Worm (Caenorhabditis elegans) whole organism, mixed stage, embryonic: ENCODE data around the gene C17G10.13.
"Not testable (repeated sequence)": the region's sequence is repeated elsewhere in the genome, so short reads cannot be mapped to it uniquely, and the experiment has no call there.

Source experiments
- M03D4.4 ChIP-seq: sonication (generic microtip); optimal IDR thresholded peaks from 2 replicates; lab custom pipeline; 2017; ENCODE audit warnings: mild to moderate bottlenecking, missing genetic modification characterization, missing compliant biosample characterization
- bed-3 ChIP-seq: fragments of 200-800 bp; sonication (Bioruptor generic); optimal IDR thresholded peaks from 3 replicates; lab custom pipeline; 2018; ENCODE audit warnings: mild to moderate bottlenecking, missing genetic modification characterization, moderate library complexity, missing compliant biosample characterization
- blmp-1 ChIP-seq: fragments of 150-350 bp; optimal IDR thresholded peaks from 2 replicates; lab custom pipeline; 2014; ENCODE audit warnings: missing biosample characterization, missing genetic modification characterization
- ceh-83 ChIP-seq: fragments of 200-800 bp; sonication (Bioruptor generic); optimal IDR thresholded peaks from 2 replicates; lab custom pipeline; 2018; ENCODE audit warnings: mild to moderate bottlenecking, missing genetic modification characterization, missing compliant biosample characterization
- ces-1 ChIP-seq: fragments of 150-350 bp; optimal IDR thresholded peaks from 2 replicates; lab custom pipeline; 2014; ENCODE audit warnings: missing biosample characterization, missing genetic modification reagents, missing genetic modification characterization
- cnd-1 ChIP-seq: fragments of 200-800 bp; sonication (Bioruptor generic); optimal IDR thresholded peaks from 2 replicates; lab custom pipeline; 2018; ENCODE audit warnings: mild to moderate bottlenecking, missing genetic modification characterization, missing compliant biosample characterization
- drap-1 ChIP-seq: fragments of 200-800 bp; sonication (Bioruptor generic); optimal IDR thresholded peaks from 3 replicates; lab custom pipeline; 2018; ENCODE audit warnings: mild to moderate bottlenecking, missing genetic modification characterization, missing compliant biosample characterization
- elt-1 ChIP-seq: sonication (generic microtip); optimal IDR thresholded peaks from 2 replicates; lab custom pipeline; 2017; ENCODE audit warnings: missing genetic modification characterization, mild to moderate bottlenecking, missing compliant biosample characterization, antibody characterized with exemption, moderate library complexity, borderline replicate concordance; ENCODE audit not compliant: insufficient read depth
- elt-3 ChIP-seq: fragments of 150-350 bp; optimal IDR thresholded peaks from 2 replicates; lab custom pipeline; 2014; ENCODE audit warnings: missing biosample characterization, missing genetic modification characterization
- flh-1 ChIP-seq: fragments of 200-800 bp; sonication (Bioruptor generic); optimal IDR thresholded peaks from 2 replicates; lab custom pipeline; 2018; ENCODE audit warnings: mild to moderate bottlenecking, missing genetic modification characterization, moderate library complexity, missing compliant biosample characterization
- ham-2 ChIP-seq: fragments of 200-800 bp; sonication (Bioruptor generic); optimal IDR thresholded peaks from 2 replicates; lab custom pipeline; 2018; ENCODE audit warnings: mild to moderate bottlenecking, missing genetic modification characterization, missing compliant biosample characterization
- hlh-1 ChIP-seq: fragments of 150-350 bp; optimal IDR thresholded peaks from 2 replicates; lab custom pipeline; 2014; ENCODE audit warnings: missing biosample characterization, missing genetic modification reagents, missing genetic modification characterization
- lin-13 ChIP-seq: fragments of 150-350 bp; optimal IDR thresholded peaks from 2 replicates; lab custom pipeline; 2014; ENCODE audit warnings: missing biosample characterization, missing genetic modification characterization
- lin-32 ChIP-seq: fragments of 200-800 bp; sonication (Bioruptor generic); optimal IDR thresholded peaks from 2 replicates; lab custom pipeline; 2018; ENCODE audit warnings: mild to moderate bottlenecking, missing genetic modification characterization, missing compliant biosample characterization
- lsy-2 ChIP-seq: fragments of 150-350 bp; optimal IDR thresholded peaks from 2 replicates; lab custom pipeline; 2014; ENCODE audit warnings: missing biosample characterization, missing genetic modification characterization
- mep-1 ChIP-seq: fragments of 150-350 bp; optimal IDR thresholded peaks from 2 replicates; lab custom pipeline; 2017; ENCODE audit warnings: missing biosample characterization, missing genetic modification reagents, missing genetic modification characterization, inconsistent platforms
- nhr-12 ChIP-seq: fragments of 150-350 bp; optimal IDR thresholded peaks from 2 replicates; lab custom pipeline; 2014; ENCODE audit warnings: missing biosample characterization, missing genetic modification characterization
- nhr-2 ChIP-seq: fragments of 150-350 bp; optimal IDR thresholded peaks from 2 replicates; lab custom pipeline; 2014; ENCODE audit warnings: missing biosample characterization, missing genetic modification characterization
- nhr-237 ChIP-seq: fragments of 150-350 bp; optimal IDR thresholded peaks from 2 replicates; lab custom pipeline; 2014; ENCODE audit warnings: missing biosample characterization, missing genetic modification characterization
- nhr-28 ChIP-seq: fragments of 150-350 bp; optimal IDR thresholded peaks from 2 replicates; lab custom pipeline; 2014; ENCODE audit warnings: missing biosample characterization, missing genetic modification characterization
- nhr-76 ChIP-seq: sonication (generic microtip); optimal IDR thresholded peaks from 2 replicates; lab custom pipeline; 2017; ENCODE audit warnings: missing biosample characterization, missing genetic modification characterization
- pha-4 ChIP-seq: fragments of 150-350 bp; optimal IDR thresholded peaks from 2 replicates; lab custom pipeline; 2018; ENCODE audit warnings: missing biosample characterization, missing genetic modification reagents, missing genetic modification characterization
- sem-2 ChIP-seq: fragments of 200-800 bp; sonication (Bioruptor generic); optimal IDR thresholded peaks from 2 replicates; lab custom pipeline; 2018; ENCODE audit warnings: mild to moderate bottlenecking, missing genetic modification characterization, missing compliant biosample characterization
- snpc-4 ChIP-seq: fragments of 150-350 bp; optimal IDR thresholded peaks from 2 replicates; lab custom pipeline; 2014; ENCODE audit warnings: missing biosample characterization, missing genetic modification characterization
- sptf-1 ChIP-seq: sonication (generic microtip); optimal IDR thresholded peaks from 2 replicates; lab custom pipeline; 2017; ENCODE audit warnings: mild to moderate bottlenecking, missing genetic modification characterization, moderate library complexity, missing compliant biosample characterization
- tbx-8 ChIP-seq: fragments of 200-800 bp; sonication (Bioruptor generic); optimal IDR thresholded peaks from 2 replicates; lab custom pipeline; 2018; ENCODE audit warnings: mild to moderate bottlenecking, missing genetic modification characterization, moderate library complexity, missing compliant biosample characterization
- unc-39 ChIP-seq: fragments of 150-350 bp; optimal IDR thresholded peaks from 2 replicates; lab custom pipeline; 2014; ENCODE audit warnings: missing biosample characterization, missing genetic modification characterization
- unc-62 ChIP-seq: fragments of 150-350 bp; optimal IDR thresholded peaks from 2 replicates; lab custom pipeline; 2014; ENCODE audit warnings: missing biosample characterization, missing genetic modification reagents, missing genetic modification characterization
- zip-8 ChIP-seq: fragments of 150-350 bp; optimal IDR thresholded peaks from 2 replicates; lab custom pipeline; 2014; ENCODE audit warnings: missing biosample characterization, missing genetic modification characterization
- ztf-11 ChIP-seq: fragments of 150-350 bp; optimal IDR thresholded peaks from 2 replicates; lab custom pipeline; 2014; ENCODE audit warnings: missing biosample characterization, missing genetic modification characterization

C17G10.13 gene

DNA sequence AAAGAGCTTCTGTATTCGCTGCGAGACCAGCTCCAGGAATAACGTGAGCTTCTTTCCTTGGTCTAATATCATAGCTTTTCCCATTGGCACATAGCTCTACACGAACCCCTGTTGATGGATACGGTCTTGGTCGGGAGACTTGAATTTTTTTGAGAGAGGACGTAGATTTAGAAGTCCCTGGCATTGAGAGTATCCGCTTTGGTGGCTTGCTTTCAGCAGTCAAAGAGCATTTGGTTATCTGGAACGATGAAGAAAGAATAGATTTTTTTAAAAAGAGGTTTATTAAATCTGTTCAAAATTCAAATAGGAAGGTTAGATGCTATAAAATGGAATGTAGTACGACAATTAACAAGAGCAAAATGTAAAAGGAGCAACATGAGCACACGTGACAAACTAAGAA lies at the start of gene C17G10.13:
Gene C17G10.13 (minus strand): TSS at position 101 of the 400 bp plus-strand sequence.
- TF ChIP-seq nhr-76 (tag; lab: Kevin White, UChicago), result no peak
- no peak for TF ChIP-seq ztf-11 (tag; lab: Kevin White, UChicago)
- no peak for TF ChIP-seq ceh-83 (GFP tag; lab: Kevin White, UChicago)
- TF ChIP-seq ces-1 (GFP tag; lab: Kevin White, UChicago), result no peak
- no peak for TF ChIP-seq nhr-12
- no peak for TF ChIP-seq mep-1
- no peak for TF ChIP-seq sptf-1 (tag; lab: Kevin White, UChicago)

DNA sequence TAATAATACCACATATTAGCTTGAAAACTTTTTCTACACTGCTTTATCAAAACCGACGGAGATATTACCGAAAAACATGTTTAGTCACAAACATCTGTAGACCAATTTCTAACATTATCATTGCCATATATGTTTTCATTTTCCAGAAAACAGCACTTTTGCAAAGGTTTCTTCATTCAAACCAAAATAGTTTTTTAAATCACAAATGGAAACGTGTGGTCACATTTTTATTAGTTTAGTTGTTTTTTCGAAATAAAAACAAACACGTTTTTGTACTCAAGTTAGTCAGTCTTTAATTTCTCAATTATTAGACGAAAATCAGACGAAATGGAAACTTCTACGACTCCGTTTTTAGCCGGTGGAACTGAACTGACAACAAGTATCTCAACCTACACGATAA lies 48.5 kb upstream of the C17G10.13 start, which contains the start of gene F59E12.3:
Gene F59E12.3 (plus strand): TSS at position 301 of the 400 bp plus-strand sequence.
- no peak for TF ChIP-seq lin-32 (GFP tag; lab: Kevin White, UChicago)
- TF ChIP-seq blmp-1 (tag; lab: Kevin White, UChicago), result no peak
- TF ChIP-seq ceh-83 (GFP tag; lab: Kevin White, UChicago), result no peak
- TF ChIP-seq nhr-237 (tag; lab: Kevin White, UChicago), result no peak
- no peak for TF ChIP-seq drap-1 (GFP tag; lab: Kevin White, UChicago)
- no peak for TF ChIP-seq pha-4 (tag; lab: Kevin White, UChicago)
- TF ChIP-seq hlh-1 (tag; lab: Kevin White, UChicago), result no peak
- no peak for TF ChIP-seq mep-1
- TF ChIP-seq zip-8 (tag; lab: Kevin White, UChicago), result no peak
- TF ChIP-seq lsy-2 (tag; lab: Kevin White, UChicago), result no peak
- no peak for TF ChIP-seq lin-13
- TF ChIP-seq nhr-76 (tag; lab: Kevin White, UChicago), result no peak
- TF ChIP-seq sem-2, result no peak
- TF ChIP-seq cnd-1 (tag; lab: Kevin White, UChicago), result no peak
- TF ChIP-seq flh-1 (GFP tag; lab: Kevin White, UChicago), result no peak
- TF ChIP-seq unc-39 (tag; lab: Kevin White, UChicago), result no peak
- no peak for TF ChIP-seq ztf-11 (tag; lab: Kevin White, UChicago)
- TF ChIP-seq nhr-2, result no peak
- TF ChIP-seq elt-3 (tag; lab: Kevin White, UChicago), result no peak

DNA sequence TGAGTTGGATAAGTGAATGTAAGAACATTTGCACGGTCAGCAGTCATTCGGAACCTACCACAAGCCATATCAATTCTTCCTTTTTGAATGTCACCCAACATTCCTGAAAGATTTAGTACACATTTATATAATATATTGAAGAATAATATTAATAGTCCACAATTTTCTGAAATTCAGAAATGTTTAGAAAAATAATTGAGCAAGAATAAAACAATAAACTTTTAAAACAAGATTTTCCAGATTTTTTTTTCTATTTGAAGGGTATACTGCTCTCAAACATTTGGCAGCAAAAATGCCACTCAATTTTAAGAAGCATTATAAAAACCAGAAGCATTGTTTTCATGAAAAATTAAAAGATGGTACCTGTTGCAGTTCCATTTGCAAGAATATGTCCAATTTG lies 47.2 kb upstream of the C17G10.13 start, which contains the start of gene F59E12.8:
Gene F59E12.8 (minus strand): TSS at position 101 of the 400 bp plus-strand sequence.
- TF ChIP-seq bed-3 (GFP tag; lab: Kevin White, UChicago) (no peak), hlh-1 (tag; lab: Kevin White, UChicago) (no peak), M03D4.4 (tag; lab: Kevin White, UChicago) (no peak), nhr-2 (no peak), tbx-8 (GFP tag; lab: Kevin White, UChicago) (no peak), lin-13 (no peak), blmp-1 (tag; lab: Kevin White, UChicago) (no peak), sptf-1 (tag; lab: Kevin White, UChicago) (no peak), lsy-2 (tag; lab: Kevin White, UChicago) (no peak), elt-3 (tag; lab: Kevin White, UChicago) (no peak), mep-1 (no peak), nhr-28 (tag; lab: Kevin White, UChicago) (no peak), pha-4 (tag; lab: Kevin White, UChicago) (no peak), ztf-11 (tag; lab: Kevin White, UChicago) (no peak), drap-1 (GFP tag; lab: Kevin White, UChicago) (no peak), ham-2 (GFP tag; lab: Kevin White, UChicago) (no peak), zip-8 (tag; lab: Kevin White, UChicago) (no peak), elt-1 (tag; lab: Kevin White, UChicago) (no peak), ceh-83 (GFP tag; lab: Kevin White, UChicago) (no peak), unc-62 (GFP tag; lab: Kevin White, UChicago) (no peak)

DNA sequence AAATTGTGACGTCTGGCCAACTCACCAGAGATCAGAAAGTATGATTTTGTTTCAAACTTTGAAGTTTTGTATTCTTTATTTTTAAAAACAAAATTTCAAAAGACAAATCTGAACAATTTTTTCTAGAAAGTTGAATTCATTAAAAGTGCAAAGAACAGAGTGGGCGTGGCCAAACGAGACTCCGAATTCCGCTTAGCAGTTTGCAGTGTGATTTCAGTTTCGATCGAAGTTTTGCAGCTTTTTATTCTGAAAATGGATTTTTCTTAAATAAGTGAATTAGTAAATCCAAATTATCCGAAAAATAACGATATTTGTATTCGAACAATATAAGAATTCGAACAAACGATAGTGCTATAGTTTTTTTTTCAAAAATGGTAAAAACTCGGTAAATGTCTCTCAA lies 43.9 kb upstream of the C17G10.13 start:
- TF ChIP-seq unc-62 (GFP tag; lab: Kevin White, UChicago) (no peak), ceh-83 (GFP tag; lab: Kevin White, UChicago) (no peak)

DNA sequence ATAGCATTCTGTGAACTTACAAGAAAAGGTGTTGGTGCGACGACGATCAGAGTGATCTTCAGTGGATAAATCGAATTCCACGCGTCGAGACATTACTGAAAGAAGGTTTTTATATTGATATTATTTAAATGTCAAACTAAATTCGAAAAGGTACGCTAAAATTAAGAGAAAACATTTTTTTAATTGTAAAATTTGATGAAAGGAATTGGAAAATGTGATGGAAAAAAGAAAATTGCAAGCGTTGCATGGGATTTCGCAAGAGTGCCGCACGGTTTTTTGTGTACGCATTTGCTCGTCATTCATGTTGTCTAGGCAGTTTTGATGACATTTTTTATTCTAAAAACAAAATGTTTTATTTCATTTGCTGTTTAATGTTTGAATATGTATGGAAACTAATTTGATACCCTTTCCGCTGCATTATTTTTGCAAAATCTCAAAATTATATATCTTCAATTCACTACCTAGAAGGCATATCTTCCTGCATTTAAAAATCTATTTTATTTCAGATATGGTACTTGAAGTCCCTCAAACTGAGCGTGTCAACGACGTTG lies 41.3 kb upstream of the C17G10.13 start, which contains the start of the genes F59E12.6 and npl-4.1:
Gene F59E12.6 (minus strand): TSS at position 101 of the 551 bp plus-strand sequence.
Gene npl-4.1 (plus strand): TSS at position 501 of the 551 bp plus-strand sequence.
- TF ChIP-seq nhr-237 (tag; lab: Kevin White, UChicago); snpc-4 (tag; lab: Kevin White, UChicago); ham-2 (GFP tag; lab: Kevin White, UChicago): not testable (repeated sequence)
- TF ChIP-seq, all 35 proteins: peak for 0; not testable (repeated sequence) for 35
